Worm (Caenorhabditis elegans): ENCODE measurements around the gene atrn-1.

Gene atrn-1

DNA sequence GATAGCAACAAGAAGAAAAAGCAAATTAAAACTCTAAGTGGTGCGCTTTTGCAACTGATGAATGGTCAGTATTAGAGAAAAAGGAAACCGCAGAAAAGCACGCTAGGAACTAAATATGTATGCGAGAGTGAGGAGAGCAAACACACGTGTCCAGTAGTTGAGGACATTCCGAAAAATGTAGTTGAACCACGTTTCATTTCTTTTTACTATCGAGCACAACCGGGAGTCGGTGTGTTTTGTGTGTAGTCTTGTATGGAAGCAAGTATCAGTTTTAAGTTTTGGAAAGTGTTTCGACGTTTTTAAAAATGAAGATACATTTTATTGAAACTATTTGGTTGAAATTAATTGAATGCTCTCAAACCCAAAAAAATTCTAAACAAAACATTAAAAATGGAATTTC, 28.6 kb downstream of the atrn-1 start, which contains the start of gene C05G5.1:
C05G5.1 (minus strand) TSS at position 101 of the 400 bp plus-strand sequence.
- no peak for TF ChIP-seq nfya-1 (tag; optimal IDR thresholded peaks at IDR 0.05; ENCODE audit: borderline replicate concordance, insufficient read depth)
- TF ChIP-seq egrh-3 (GFP tag; IDR thresholded peaks at IDR 0.05): no peak
- no peak for TF ChIP-seq bed-2 (GFP tag; IDR thresholded peaks at IDR 0.05)
- no peak for TF ChIP-seq egl-44 (GFP tag; IDR thresholded peaks at IDR 0.05)
- TF ChIP-seq athp-1 (tag; optimal IDR thresholded peaks at IDR 0.05): no peak

DNA sequence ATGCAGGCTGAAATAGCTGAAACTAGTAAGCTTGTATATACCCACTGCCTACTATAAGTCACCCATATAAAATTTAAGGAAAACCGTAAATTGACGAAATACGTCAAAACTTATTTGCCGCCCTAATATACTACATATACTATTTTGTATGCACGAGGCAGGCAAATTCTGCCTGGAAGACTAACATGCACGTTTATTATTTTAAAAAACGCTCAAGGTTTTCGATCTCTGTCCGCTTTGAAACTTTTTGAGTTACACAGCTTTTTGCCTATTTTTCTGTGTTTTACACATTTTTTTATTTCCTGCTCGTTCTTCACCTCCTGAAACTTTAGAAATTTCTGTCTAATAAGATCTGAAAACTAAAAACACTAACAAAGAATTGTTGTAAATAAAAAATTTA, 31.8 kb downstream of the atrn-1 start:
- TF ChIP-seq madf-3 (GFP tag; IDR thresholded peaks at IDR 0.05) (no peak), gei-17 (GFP tag; optimal IDR thresholded peaks at IDR 0.05) (no peak)

DNA sequence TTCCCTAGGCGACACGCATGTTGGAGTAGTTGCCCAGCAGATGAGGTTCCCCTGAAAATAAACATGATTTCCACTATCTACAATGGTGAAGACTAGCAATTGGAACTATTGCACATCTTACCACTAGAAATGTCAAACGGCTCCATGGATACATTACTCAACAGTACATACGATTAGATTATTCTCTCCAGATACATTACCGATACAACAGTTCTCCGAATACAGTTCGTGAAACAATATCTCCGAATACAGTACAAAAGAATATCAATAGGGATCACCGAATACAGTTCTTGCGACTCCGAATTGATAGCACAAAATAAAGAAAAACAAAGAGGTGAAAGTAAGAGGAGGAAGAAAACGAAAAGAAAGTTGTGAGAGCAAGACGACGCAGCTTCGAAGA, 32.4 kb downstream of the atrn-1 start, which contains the start of gene C05G5.7:
C05G5.7 (minus strand) TSS at position 1 of the 400 bp plus-strand sequence.
- TF ChIP-seq ceh-79 (tag; optimal IDR thresholded peaks at IDR 0.05) (no peak), efl-1 (GFP tag; optimal IDR thresholded peaks at IDR 0.05) (no peak), rcor-1 (GFP tag; IDR thresholded peaks at IDR 0.05) (no peak), hsf-1 (GFP tag; IDR thresholded peaks at IDR 0.05) (no peak), mxl-1 (tag; optimal IDR thresholded peaks at IDR 0.05) (no peak), unc-62 (GFP tag; optimal IDR thresholded peaks at IDR 0.05) (no peak), Y53G8AR.9 (GFP tag; conservative IDR thresholded peaks at IDR 0.05) (no peak), T26A5.8 (tag; optimal IDR thresholded peaks at IDR 0.05) (no peak), ztf-18 (tag; optimal IDR thresholded peaks at IDR 0.05) (no peak), F57C9.4 (tag; optimal IDR thresholded peaks at IDR 0.05) (no peak), B0019.2 (GFP tag; conservative IDR thresholded peaks at IDR 0.05) (no peak), sea-2 (GFP tag; IDR thresholded peaks at IDR 0.05) (no peak), F10E7.11 (tag; optimal IDR thresholded peaks at IDR 0.05) (no peak), ztf-22 (GFP tag; optimal IDR thresholded peaks at IDR 0.05) (no peak), attf-3 (GFP tag; conservative IDR thresholded peaks at IDR 0.05) (no peak), Y95B8A.8 (GFP tag; IDR thresholded peaks at IDR 0.05) (no peak)

DNA sequence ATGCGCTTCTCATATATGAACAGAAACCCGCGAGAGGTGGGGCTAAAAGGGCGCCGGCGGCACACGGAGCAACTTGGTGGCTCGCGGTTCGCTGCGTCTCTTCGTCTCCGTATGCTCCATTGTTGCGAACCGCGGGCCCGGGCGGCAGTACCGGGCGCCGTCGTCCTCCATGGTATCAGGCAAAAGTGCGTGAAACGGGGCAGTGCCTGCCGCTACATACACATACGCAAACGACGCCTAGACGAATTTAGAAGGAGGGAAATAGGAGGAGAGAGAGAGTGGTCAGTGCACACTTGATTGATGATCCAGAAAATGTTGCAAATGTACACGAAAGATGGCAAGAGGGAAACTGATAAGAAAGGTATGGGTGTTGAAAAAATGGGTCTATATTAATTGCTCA, 33.1 kb downstream of the atrn-1 start:
- TF ChIP-seq nhr-120 (GFP tag; IDR thresholded peaks at IDR 0.05) (no peak), zfh-2 (GFP tag; conservative IDR thresholded peaks at IDR 0.05) (peak; percentile 89), egrh-3 (GFP tag; IDR thresholded peaks at IDR 0.05) (peak; percentile 79), snpc-4 (GFP tag; optimal IDR thresholded peaks at IDR 0.05) (no peak), snpc-4 (tag; optimal IDR thresholded peaks at IDR 0.05) (peak in 3 of 4 experiments; percentile 15 to 67 (median 57)), nhr-80 (tag; optimal IDR thresholded peaks at IDR 0.05) (peak; percentile 63)

DNA sequence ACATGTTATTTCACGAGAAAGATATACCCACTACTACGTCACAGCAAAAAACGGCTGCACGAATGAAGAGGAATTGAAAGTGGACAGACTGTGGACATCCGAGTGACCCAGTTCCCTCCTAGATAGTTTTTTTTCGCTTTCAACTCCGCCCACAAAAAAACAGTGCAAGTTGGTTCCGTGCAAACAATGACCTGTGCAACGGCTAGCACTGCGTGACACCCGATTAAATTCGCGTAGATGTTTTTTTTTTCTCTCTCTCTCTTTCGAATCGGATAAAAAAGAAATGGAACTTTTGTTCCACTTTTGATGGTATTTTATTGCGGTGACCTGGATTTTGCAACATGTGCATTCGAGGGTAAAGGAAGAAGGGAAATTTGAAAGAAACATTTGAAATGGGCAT, 33.8 kb downstream of the atrn-1 start:
- TF ChIP-seq K11D2.4 (GFP tag; IDR thresholded peaks at IDR 0.05) (no peak), ccch-3 (GFP tag; optimal IDR thresholded peaks at IDR 0.05) (no peak), let-526 (GFP tag; IDR thresholded peaks at IDR 0.05) (no peak), rec-8 (tag; optimal IDR thresholded peaks at IDR 0.05) (no peak), B0261.1 (tag; optimal IDR thresholded peaks at IDR 0.05) (no peak), Y56A3A.18 (GFP tag; IDR thresholded peaks at IDR 0.05) (no peak), D2030.7 (GFP tag; IDR thresholded peaks at IDR 0.05) (no peak), lag-1 (GFP tag; IDR thresholded peaks at IDR 0.05) (no peak), egl-18 (GFP tag; IDR thresholded peaks at IDR 0.05) (no peak), snpc-3.4 (tag; optimal IDR thresholded peaks at IDR 0.05) (no peak), nhr-120 (GFP tag; IDR thresholded peaks at IDR 0.05) (no peak), snpc-1.3 (tag; optimal IDR thresholded peaks at IDR 0.05; ENCODE audit: insufficient read depth) (no peak), ztf-28 (GFP tag; IDR thresholded peaks at IDR 0.05) (no peak), F49E8.2 (tag; optimal IDR thresholded peaks at IDR 0.05; ENCODE audit: insufficient read depth) (no peak)

Measured in whole organism, young adult.